Worm (Caenorhabditis elegans) whole organism, L1 larva: ENCODE measurements around the gene cest-35.2.
A peak's percentile ranks its signal among the peaks of the same experiment; 100 is the strongest.

Source experiments
- aha-1 ChIP-seq: fragments of 150-350 bp; optimal IDR thresholded peaks from 2 replicates; lab custom pipeline; 2014; ENCODE audit warnings: missing biosample characterization, missing genetic modification characterization
- ceh-63 ChIP-seq: fragments of 200-800 bp; sonication (Bioruptor generic); optimal IDR thresholded peaks from 2 replicates; lab custom pipeline; 2018; ENCODE audit warnings: mild to moderate bottlenecking, missing genetic modification characterization, missing compliant biosample characterization
- dsc-1 ChIP-seq: sonication (generic microtip); optimal IDR thresholded peaks from 2 replicates; lab custom pipeline; 2016; ENCODE audit warnings: mild to moderate bottlenecking, missing genetic modification characterization, missing compliant biosample characterization
- efl-1 ChIP-seq, 4 experiments: fragments of 150-350 bp; optimal IDR thresholded peaks in 3 of 4; peaks in 1 of 4; 1 replicate in 1 of 4; 2 replicates in 3 of 4; lab custom pipeline; 2014; ENCODE audit warnings: missing biosample characterization in 2 of 4, missing genetic modification characterization in 2 of 4, missing genetic modification reagents in 2 of 4
- egl-27 ChIP-seq, 2 experiments: fragments of 150-350 bp in 1 of 2; sonication (generic microtip); optimal IDR thresholded peaks; 3 replicates each; lab custom pipeline; 2017 to 2018; ENCODE audit warnings: missing biosample characterization in 2 of 2, missing genetic modification characterization in 2 of 2, missing genetic modification reagents in 2 of 2
- elt-2 ChIP-seq: sonication (generic microtip); optimal IDR thresholded peaks from 2 replicates; lab custom pipeline; 2016; ENCODE audit warnings: missing genetic modification characterization, mild to moderate bottlenecking, inconsistent platforms, missing compliant biosample characterization, missing genetic modification reagents
- elt-3 ChIP-seq, 6 experiments: fragments of 150-350 bp in 1 of 6; sonication (generic microtip); optimal IDR thresholded peaks; 2 replicates each; lab custom pipeline; 2017 to 2018; ENCODE audit warnings: missing biosample characterization in 6 of 6, missing genetic modification characterization in 6 of 6, inconsistent platforms in 1 of 6
- fkh-10 ChIP-seq: sonication (generic microtip); optimal IDR thresholded peaks from 2 replicates; lab custom pipeline; 2017; ENCODE audit warnings: missing biosample characterization, missing genetic modification reagents, missing genetic modification characterization
- fkh-4 ChIP-seq: sonication (generic microtip); optimal IDR thresholded peaks from 2 replicates; lab custom pipeline; 2016; ENCODE audit warnings: missing compliant biosample characterization, missing genetic modification characterization, borderline replicate concordance
- fos-1 ChIP-seq: fragments of 150-350 bp; optimal IDR thresholded peaks from 2 replicates; lab custom pipeline; 2014; ENCODE audit warnings: missing biosample characterization, missing genetic modification characterization
- jun-1 ChIP-seq: fragments of 150-350 bp; optimal IDR thresholded peaks from 2 replicates; lab custom pipeline; 2014; ENCODE audit warnings: missing biosample characterization, missing genetic modification reagents, missing genetic modification characterization
- lsy-2 ChIP-seq, 2 experiments: fragments of 150-350 bp; optimal IDR thresholded peaks; 2 replicates each; lab custom pipeline; 2014; ENCODE audit warnings: missing biosample characterization in 2 of 2, missing genetic modification characterization in 2 of 2
- mef-2 ChIP-seq: fragments of 150-350 bp; optimal IDR thresholded peaks from 2 replicates; lab custom pipeline; 2014; ENCODE audit warnings: missing biosample characterization, missing genetic modification characterization
- nhr-12 ChIP-seq: sonication (generic microtip); optimal IDR thresholded peaks from 2 replicates; lab custom pipeline; 2017; ENCODE audit warnings: missing biosample characterization, missing genetic modification characterization
- nhr-47 ChIP-seq: sonication (generic microtip); optimal IDR thresholded peaks from 2 replicates; lab custom pipeline; 2016; ENCODE audit warnings: mild to moderate bottlenecking, missing genetic modification characterization, moderate library complexity, missing compliant biosample characterization
- pax-3 ChIP-seq: fragments of 200-800 bp; sonication (Bioruptor generic); optimal IDR thresholded peaks from 2 replicates; lab custom pipeline; 2018; ENCODE audit warnings: mild to moderate bottlenecking, missing genetic modification characterization, moderate library complexity, missing compliant biosample characterization
- rnt-1 ChIP-seq: sonication (generic microtip); optimal IDR thresholded peaks from 2 replicates; lab custom pipeline; 2016; ENCODE audit warnings: mild to moderate bottlenecking, missing genetic modification characterization, moderate library complexity, missing compliant biosample characterization
- skn-1 ChIP-seq: fragments of 150-350 bp; optimal IDR thresholded peaks from 2 replicates; lab custom pipeline; 2014; ENCODE audit warnings: missing biosample characterization, missing genetic modification characterization
- tbx-2 ChIP-seq: sonication (generic microtip); optimal IDR thresholded peaks from 2 replicates; lab custom pipeline; 2016; ENCODE audit warnings: missing genetic modification characterization, missing compliant biosample characterization
- tlp-1 ChIP-seq: fragments of 150-350 bp; optimal IDR thresholded peaks from 2 replicates; lab custom pipeline; 2014; ENCODE audit warnings: missing biosample characterization, missing genetic modification characterization
- unc-98 ChIP-seq: fragments of 200-800 bp; sonication (Bioruptor generic); IDR thresholded peaks from 2 replicates; pipeline ENCODE4 v1.3.6; 2022; ENCODE audit warnings: missing genetic modification characterization, missing compliant biosample characterization
- xbp-1 ChIP-seq: sonication (generic microtip); optimal IDR thresholded peaks from 2 replicates; lab custom pipeline; 2016; ENCODE audit warnings: missing genetic modification characterization, missing compliant biosample characterization
- zip-4 ChIP-seq: fragments of 200-800 bp; sonication (Bioruptor generic); optimal IDR thresholded peaks from 2 replicates; lab custom pipeline; 2018; ENCODE audit warnings: mild to moderate bottlenecking, missing genetic modification characterization, moderate library complexity, missing compliant biosample characterization
- ztf-4 ChIP-seq: fragments of 150-350 bp; optimal IDR thresholded peaks from 2 replicates; lab custom pipeline; 2014; ENCODE audit warnings: missing biosample characterization, missing genetic modification characterization

Gene cest-35.2

DNA sequence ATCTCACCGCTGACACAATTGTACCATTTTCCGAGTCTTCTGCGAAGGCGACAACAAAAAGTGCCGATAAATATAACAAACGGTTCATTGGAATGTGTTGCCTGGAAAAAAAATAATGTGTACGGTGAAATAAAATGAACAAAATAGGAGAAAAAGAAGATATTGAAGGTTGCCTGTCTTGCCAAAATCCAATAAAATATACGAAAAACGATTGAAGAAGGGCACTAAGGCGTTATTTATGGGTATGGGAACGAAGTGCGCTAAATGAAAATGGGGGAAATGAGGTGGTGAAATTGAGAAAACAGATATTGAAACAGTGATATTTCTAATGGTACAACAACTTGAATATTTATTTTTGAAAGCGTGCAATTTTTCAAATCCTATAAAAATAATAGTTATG lies 38.8 kb downstream of the cest-35.2 start, which contains the start of gene Y47A7.2:
Gene Y47A7.2, minus strand, starts transcription at position 101 of the 400 bp plus-strand sequence.
- TF ChIP-seq elt-3 (tag; optimal IDR thresholded peaks at IDR 0.05; lab: Kevin White, UChicago) (no peak), efl-1 (optimal IDR thresholded peaks at IDR 0.05; lab: Kevin White, UChicago) (no peak), efl-1 (GFP tag; optimal IDR thresholded peaks at IDR 0.05 in 1 of 2; lab: Kevin White, UChicago) (no peak), ztf-4 (tag; lab: Kevin White, UChicago) (no peak)

DNA sequence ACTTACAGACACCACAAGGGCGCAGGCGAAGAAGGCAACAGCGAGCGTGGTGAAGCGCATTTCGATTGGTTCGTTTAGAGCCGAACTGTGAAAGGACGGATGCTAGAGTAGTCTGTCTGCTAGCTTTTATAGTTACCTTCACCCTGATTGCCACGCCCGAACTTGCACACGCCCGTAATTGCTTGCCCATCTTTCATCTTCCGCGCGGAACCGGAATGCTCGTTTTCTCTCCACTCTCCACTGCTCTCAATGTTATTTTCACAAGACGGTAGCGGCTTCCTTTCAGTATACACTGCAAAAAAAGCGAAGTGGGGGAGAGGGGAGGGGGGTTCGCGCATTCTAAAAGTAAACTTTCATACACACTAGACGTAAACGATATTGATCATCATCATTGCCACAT lies 42.5 kb downstream of the cest-35.2 start, which contains the start of gene abu-8:
Gene abu-8, minus strand, starts transcription at position 101 of the 400 bp plus-strand sequence.
- no peak for TF ChIP-seq unc-98 (GFP tag; lab: Robert Waterston, UW)
- TF ChIP-seq aha-1: no peak
- TF ChIP-seq fkh-10 (GFP tag; lab: Kevin White, UChicago): no peak
- no peak for TF ChIP-seq nhr-12 (tag; lab: Kevin White, UChicago)
- no peak for TF ChIP-seq rnt-1 (tag; lab: Kevin White, UChicago)
- no peak for TF ChIP-seq mef-2 (tag; lab: Kevin White, UChicago)

DNA sequence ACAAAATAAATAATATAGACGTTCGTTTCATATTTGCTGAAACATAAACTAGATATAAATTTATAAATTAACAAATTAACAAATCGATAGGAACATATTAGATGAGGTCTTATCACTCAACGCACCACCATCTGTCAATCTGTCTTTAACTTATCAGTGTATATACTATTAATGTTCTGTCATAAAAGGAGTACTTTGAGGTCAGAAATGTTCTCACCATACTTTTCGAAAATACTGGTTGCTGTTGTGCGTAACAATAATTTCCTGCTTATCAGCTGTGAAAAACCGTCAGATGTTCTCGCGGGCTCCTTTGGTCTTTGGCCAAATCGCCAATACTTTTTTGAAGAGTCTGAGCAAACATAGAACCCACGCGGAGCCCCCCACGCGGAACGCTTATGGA lies 44.5 kb downstream of the cest-35.2 start, which contains the start of gene C03A7.13:
Gene C03A7.13, minus strand, starts transcription at position 43 of the 400 bp plus-strand sequence.
- TF ChIP-seq tlp-1 (tag; lab: Kevin White, UChicago) (no peak), lsy-2 (tag; optimal IDR thresholded peaks at IDR 0.05; lab: Kevin White, UChicago) (no peak), elt-2 (peak; percentile 25), ceh-63 (no peak), efl-1 (optimal IDR thresholded peaks at IDR 0.05; lab: Kevin White, UChicago) (no peak), efl-1 (GFP tag; optimal IDR thresholded peaks at IDR 0.05 in 1 of 2; lab: Kevin White, UChicago) (peak in 1 of 2 experiments; percentile 51), fos-1 (tag; lab: Kevin White, UChicago) (no peak), tbx-2 (tag; lab: Kevin White, UChicago) (no peak), skn-1 (tag; lab: Kevin White, UChicago) (no peak), pax-3 (no peak), jun-1 (tag; lab: Kevin White, UChicago) (peak; percentile 8), xbp-1 (tag; lab: Kevin White, UChicago) (no peak), egl-27 (tag; optimal IDR thresholded peaks at IDR 0.05; lab: Kevin White, UChicago) (no peak), fkh-4 (tag; lab: Kevin White, UChicago) (no peak), unc-98 (GFP tag; lab: Robert Waterston, UW) (no peak), dsc-1 (tag; lab: Kevin White, UChicago) (no peak), nhr-47 (no peak), zip-4 (GFP tag; lab: Kevin White, UChicago) (no peak)
